Worm (Caenorhabditis elegans) whole organism, L2 larva: Measurements from ENCODE around the gene hoe-1.

Source experiments
- R02D3.7 ChIP-seq: fragments of 150-350 bp; optimal IDR thresholded peaks from 2 replicates; lab custom pipeline; 2014; ENCODE audit warnings: missing biosample characterization, missing genetic modification characterization
- ZK546.5 ChIP-seq: sonication (generic microtip); optimal IDR thresholded peaks from 2 replicates; lab custom pipeline; 2017; ENCODE audit warnings: missing biosample characterization, missing genetic modification characterization
- ama-1 ChIP-seq: fragments of 150-350 bp; optimal IDR thresholded peaks from 2 replicates; lab custom pipeline; 2018; ENCODE audit warnings: inconsistent platforms
- egl-27 ChIP-seq: sonication (generic microtip); optimal IDR thresholded peaks from 3 replicates; lab custom pipeline; 2017; ENCODE audit warnings: missing biosample characterization, missing genetic modification reagents, missing genetic modification characterization
- elt-1 ChIP-seq: fragments of 150-350 bp; optimal IDR thresholded peaks from 2 replicates; lab custom pipeline; 2014; ENCODE audit warnings: missing biosample characterization, missing genetic modification characterization
- fos-1 ChIP-seq: fragments of 150-350 bp; optimal IDR thresholded peaks from 2 replicates; lab custom pipeline; 2014; ENCODE audit warnings: missing biosample characterization, missing genetic modification characterization
- lin-13 ChIP-seq: fragments of 150-350 bp; optimal IDR thresholded peaks from 2 replicates; lab custom pipeline; 2014; ENCODE audit warnings: missing biosample characterization, missing genetic modification reagents, missing genetic modification characterization
- mdl-1 ChIP-seq, 2 experiments: fragments of 150-350 bp in 1 of 2; sonication (generic microtip) in 1 of 2; optimal IDR thresholded peaks; 2 replicates each; lab custom pipeline; 2017; ENCODE audit warnings: missing biosample characterization in 2 of 2, missing genetic modification characterization in 2 of 2
- nhr-10 ChIP-seq: sonication (generic microtip); optimal IDR thresholded peaks from 2 replicates; lab custom pipeline; 2017; ENCODE audit warnings: missing biosample characterization, missing genetic modification characterization
- skn-1 ChIP-seq: sonication (generic microtip); optimal IDR thresholded peaks from 2 replicates; lab custom pipeline; 2017; ENCODE audit warnings: missing biosample characterization, missing genetic modification characterization
- snpc-4 ChIP-seq: fragments of 150-350 bp; optimal IDR thresholded peaks from 2 replicates; lab custom pipeline; 2014; ENCODE audit warnings: missing biosample characterization, missing genetic modification characterization
- unc-55 ChIP-seq: fragments of 150-350 bp; sonication (generic microtip); optimal IDR thresholded peaks from 3 replicates; lab custom pipeline; 2014; ENCODE audit warnings: missing biosample characterization, missing genetic modification reagents, missing genetic modification characterization
- ztf-11 ChIP-seq: sonication (generic microtip); optimal IDR thresholded peaks from 2 replicates; lab custom pipeline; 2017; ENCODE audit warnings: missing biosample characterization, missing genetic modification characterization

ce11 chrIV:4749728-4750278 is 5.7 kb upstream of the hoe-1 start, which contains the start of the genes rpl-20 and Y17G9B.5:
- peak; percentile 97 for TF ChIP-seq skn-1 (tag; lab: Kevin White, UChicago)
- peak; percentile 52 for TF ChIP-seq elt-1 (tag; lab: Kevin White, UChicago)
- peak; percentile 100 for TF ChIP-seq egl-27 (tag; lab: Kevin White, UChicago)
- TF ChIP-seq nhr-10: peak; percentile 96
- peak; percentile 95 for TF ChIP-seq snpc-4 (tag; lab: Kevin White, UChicago)
- peak; percentile 74 for TF ChIP-seq ztf-11 (tag; lab: Kevin White, UChicago)
- TF ChIP-seq fos-1 (tag; lab: Kevin White, UChicago): peak; percentile 100
- TF ChIP-seq ama-1 (lab: Kevin White, UChicago): peak; percentile 95
- TF ChIP-seq mdl-1 (tag; optimal IDR thresholded peaks at IDR 0.05; lab: Kevin White, UChicago): peak; percentile 54 to 94
- peak; percentile 99 for TF ChIP-seq lin-13 (GFP tag; lab: Kevin White, UChicago)
- peak; percentile 100 for TF ChIP-seq R02D3.7 (tag; lab: Kevin White, UChicago)
- TF ChIP-seq ZK546.5 (tag; lab: Kevin White, UChicago): peak; percentile 94
- TF ChIP-seq unc-55 (GFP tag; lab: Kevin White, UChicago): peak; percentile 100
